Worm (Caenorhabditis elegans) whole organism, late embryonic: ENCODE measurements around the gene F25E2.2.

Source experiments
- C38D4.7 ChIP-seq: fragments of 200-800 bp; sonication (Bioruptor generic); optimal IDR thresholded peaks from 2 replicates; lab custom pipeline; 2018; ENCODE audit warnings: mild to moderate bottlenecking, missing genetic modification characterization, moderate library complexity, missing compliant biosample characterization
- ceh-18 ChIP-seq: sonication (generic microtip); optimal IDR thresholded peaks from 2 replicates; lab custom pipeline; 2016; ENCODE audit warnings: missing genetic modification characterization, missing compliant biosample characterization
- ceh-24 ChIP-seq: sonication (generic microtip); optimal IDR thresholded peaks from 2 replicates; lab custom pipeline; 2016; ENCODE audit warnings: mild to moderate bottlenecking, missing genetic modification characterization, missing compliant biosample characterization
- ceh-48 ChIP-seq: sonication (generic microtip); optimal IDR thresholded peaks from 2 replicates; lab custom pipeline; 2016; ENCODE audit warnings: missing genetic modification characterization, inconsistent platforms, missing compliant biosample characterization
- che-1 ChIP-seq: sonication (generic microtip); optimal IDR thresholded peaks from 2 replicates; lab custom pipeline; 2016; ENCODE audit warnings: mild to moderate bottlenecking, missing genetic modification characterization, missing compliant biosample characterization
- fkh-10 ChIP-seq: fragments of 150-350 bp; optimal IDR thresholded peaks from 2 replicates; lab custom pipeline; 2014; ENCODE audit warnings: missing biosample characterization, missing genetic modification reagents, missing genetic modification characterization
- fkh-6 ChIP-seq: sonication (generic microtip); optimal IDR thresholded peaks from 2 replicates; lab custom pipeline; 2016; ENCODE audit warnings: missing genetic modification characterization, missing compliant biosample characterization
- mec-3 ChIP-seq: sonication (generic microtip); optimal IDR thresholded peaks from 2 replicates; lab custom pipeline; 2016; ENCODE audit warnings: borderline replicate concordance, missing genetic modification characterization, missing compliant biosample characterization
- nhr-11 ChIP-seq: fragments of 150-350 bp; optimal IDR thresholded peaks from 2 replicates; lab custom pipeline; 2014; ENCODE audit warnings: missing biosample characterization, missing genetic modification characterization
- pax-1 ChIP-seq: fragments of 150-350 bp; optimal IDR thresholded peaks from 2 replicates; lab custom pipeline; 2014; ENCODE audit warnings: missing biosample characterization, missing genetic modification characterization
- tbx-7 ChIP-seq: sonication (generic microtip); optimal IDR thresholded peaks from 2 replicates; lab custom pipeline; 2016; ENCODE audit warnings: missing genotype, missing genetic modification characterization, missing compliant biosample characterization
- ttx-3 ChIP-seq: sonication (generic microtip); optimal IDR thresholded peaks from 2 replicates; lab custom pipeline; 2016; ENCODE audit warnings: missing genetic modification reagents, missing genetic modification characterization, missing compliant biosample characterization
- unc-42 ChIP-seq: sonication (generic microtip); optimal IDR thresholded peaks from 2 replicates; lab custom pipeline; 2016; ENCODE audit warnings: missing genotype, missing genetic modification characterization, missing compliant biosample characterization
- unc-86 ChIP-seq: sonication (generic microtip); optimal IDR thresholded peaks from 2 replicates; lab custom pipeline; 2016; ENCODE audit warnings: missing genetic modification characterization, missing compliant biosample characterization

- no peak for TF ChIP-seq nhr-11 (tag; lab: Kevin White, UChicago)
- no peak for TF ChIP-seq pax-1 (tag; lab: Kevin White, UChicago)
- no peak for TF ChIP-seq ceh-18 (tag; lab: Kevin White, UChicago)
- no peak for TF ChIP-seq mec-3 (tag; lab: Kevin White, UChicago)
- TF ChIP-seq ttx-3 (tag; lab: Kevin White, UChicago), result no peak
- TF ChIP-seq ceh-48, result no peak
- no peak for TF ChIP-seq tbx-7 (tag; lab: Kevin White, UChicago)
- no peak for TF ChIP-seq fkh-10
- no peak for TF ChIP-seq C38D4.7 (GFP tag; lab: Kevin White, UChicago)
- no peak for TF ChIP-seq ceh-24 (tag; lab: Kevin White, UChicago)
- TF ChIP-seq che-1 (tag; lab: Kevin White, UChicago), result no peak
- no peak for TF ChIP-seq unc-86
- TF ChIP-seq unc-42 (tag; lab: Kevin White, UChicago), result no peak
- TF ChIP-seq fkh-6, result no peak
Measured at ce11 chrX:812264-812663, 1.7 kb upstream of the F25E2.2 start.
